Worm (Caenorhabditis elegans): ENCODE data around the gene hpk-1.

hpk-1 gene

DNA sequence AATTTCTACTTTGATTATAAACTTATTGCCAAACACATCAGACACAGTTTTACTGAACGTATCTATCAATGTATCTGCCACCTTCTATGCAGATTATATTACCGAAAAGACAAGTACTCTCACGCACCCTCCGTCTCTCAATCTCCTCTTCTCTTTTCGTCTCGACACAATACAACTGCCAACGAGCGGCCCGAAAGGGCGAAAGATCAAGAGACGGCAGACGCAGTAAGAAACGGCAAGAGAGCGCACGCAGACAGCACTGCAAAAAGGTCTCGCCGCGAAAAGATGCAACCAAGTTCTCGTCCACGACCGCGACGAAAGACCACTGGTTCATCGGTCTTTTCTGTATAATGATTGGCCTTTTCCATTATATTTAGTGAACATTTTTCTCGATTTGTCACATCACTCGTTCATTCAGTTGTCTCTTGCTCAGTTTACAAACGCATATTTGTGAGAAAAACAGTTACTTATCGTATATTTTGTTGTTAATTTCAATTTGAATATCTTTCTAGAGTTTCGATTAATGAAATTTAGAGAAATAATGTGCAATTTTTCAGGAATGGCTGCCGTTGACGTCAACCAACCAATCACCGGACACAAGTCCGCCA lies 26.4 kb downstream of the hpk-1 start, which contains the start of gene vha-12 (continued):
- no peak for TF ChIP-seq Y5F2A.4 (GFP tag; optimal IDR thresholded peaks at IDR 0.05)
- no peak for TF ChIP-seq madf-5 (GFP tag; IDR thresholded peaks at IDR 0.05)
- no peak for TF ChIP-seq daf-8 (GFP tag; IDR thresholded peaks at IDR 0.05)
- no peak for TF ChIP-seq lir-3 (tag; optimal IDR thresholded peaks at IDR 0.05)
- peak in 1 of 2 experiments; percentile 99 for TF ChIP-seq unc-62 (GFP tag; optimal IDR thresholded peaks at IDR 0.05 in 1 of 2)
- no peak for TF ChIP-seq unc-62 (tag; optimal IDR thresholded peaks at IDR 0.05)
- no peak for TF ChIP-seq ztf-11 (tag; optimal IDR thresholded peaks at IDR 0.05)
- TF ChIP-seq hlh-11 (tag; optimal IDR thresholded peaks at IDR 0.05): peak; percentile 96
- TF ChIP-seq Y48G9A.11 (GFP tag; IDR thresholded peaks at IDR 0.05): no peak
- TF ChIP-seq hmg-1.1 (GFP tag; IDR thresholded peaks at IDR 0.05): peak; percentile 95
- peak; percentile 74; the same call in 1 of the 2 replicates for TF ChIP-seq zfp-3 (GFP tag; conservative IDR thresholded peaks at IDR 0.05)
- peak in 1 of 2 experiments; percentile 88 for TF ChIP-seq hif-1 (tag; optimal IDR thresholded peaks at IDR 0.05)
- TF ChIP-seq ceh-62 (tag; optimal IDR thresholded peaks at IDR 0.05): no peak
- TF ChIP-seq tag-97 (GFP tag; IDR thresholded peaks at IDR 0.05): no peak
- TF ChIP-seq ceh-82 (tag; optimal IDR thresholded peaks at IDR 0.05): no peak
- no peak for TF ChIP-seq mxl-2 (GFP tag; conservative IDR thresholded peaks at IDR 0.05)
- peak; percentile 70 for TF ChIP-seq ama-1 (optimal IDR thresholded peaks at IDR 0.05)
- TF ChIP-seq nhr-41 (GFP tag; IDR thresholded peaks at IDR 0.05): 0 out of 2 replicates have a peak, but pooled peaks have one; percentile 51
- TF ChIP-seq dve-1 (tag; optimal IDR thresholded peaks at IDR 0.05; ENCODE audit: insufficient read depth): peak; percentile 95
- no peak for TF ChIP-seq ceh-32 (tag; optimal IDR thresholded peaks at IDR 0.05; ENCODE audit: poor library complexity)
- no peak for TF ChIP-seq nhr-102 (tag; optimal IDR thresholded peaks at IDR 0.05)
- no peak for TF ChIP-seq unc-39 (tag; optimal IDR thresholded peaks at IDR 0.05)
- no peak for TF ChIP-seq nhr-111 (GFP tag; optimal IDR thresholded peaks at IDR 0.05)
- no peak for TF ChIP-seq zag-1 (tag; optimal IDR thresholded peaks at IDR 0.05)
- TF ChIP-seq R02D3.7 (tag; optimal IDR thresholded peaks at IDR 0.05): no peak
- TF ChIP-seq ctbp-1 (GFP tag; IDR thresholded peaks at IDR 0.05): peak; percentile 65
- TF ChIP-seq nhr-48 (tag; optimal IDR thresholded peaks at IDR 0.05): peak; percentile 80
- TF ChIP-seq snpc-1.2 (GFP tag; IDR thresholded peaks at IDR 0.05): no peak
- TF ChIP-seq mep-1 (tag; optimal IDR thresholded peaks at IDR 0.05): peak; percentile 96
- 0 out of 2 replicates have a peak, but pooled peaks have one; percentile 36 for TF ChIP-seq madf-9 (GFP tag; conservative IDR thresholded peaks at IDR 0.05)
- TF ChIP-seq D1046.2 (GFP tag; IDR thresholded peaks at IDR 0.05): no peak
- TF ChIP-seq hlh-30 (tag; optimal IDR thresholded peaks at IDR 0.05; ENCODE audit: insufficient read depth): peak; percentile 79
- peak; percentile 55; the same call in 1 of the 2 replicates for TF ChIP-seq dmd-9 (GFP tag; IDR thresholded peaks at IDR 0.05)
- TF ChIP-seq nhr-42 (GFP tag; IDR thresholded peaks at IDR 0.05): peak; percentile 66
- TF ChIP-seq nhr-28 (tag; optimal IDR thresholded peaks at IDR 0.05): peak; percentile 94
- TF ChIP-seq aha-1 (tag): peak; percentile 99
- peak; percentile 73 for TF ChIP-seq pha-4 (GFP tag; IDR thresholded peaks at IDR 0.05)
- TF ChIP-seq pha-4 (tag; optimal IDR thresholded peaks at IDR 0.05): no peak
- peak; percentile 87 for TF ChIP-seq egl-43 (GFP tag; IDR thresholded peaks at IDR 0.05)
- TF ChIP-seq daf-16 (GFP tag; optimal IDR thresholded peaks at IDR 0.05): peak in 1 of 2 experiments; percentile 23
- TF ChIP-seq daf-16 (tag; optimal IDR thresholded peaks at IDR 0.05): peak; percentile 87
- peak; percentile 57; the same call in 1 of the 2 replicates for TF ChIP-seq tra-1 (GFP tag; IDR thresholded peaks at IDR 0.05)
- TF ChIP-seq saeg-2 (GFP tag; IDR thresholded peaks at IDR 0.05): peak; percentile 71; the same call in 1 of the 2 replicates
- peak; percentile 20; the same call in 1 of the 2 replicates for TF ChIP-seq vab-7 (GFP tag; IDR thresholded peaks at IDR 0.05)
- no peak for TF ChIP-seq aly-2 (tag; optimal IDR thresholded peaks at IDR 0.05)
- peak; percentile 43 for TF ChIP-seq fkh-10 (GFP tag; optimal IDR thresholded peaks at IDR 0.05)
- no peak for TF ChIP-seq F26F4.8 (GFP tag; conservative IDR thresholded peaks at IDR 0.05)
- TF ChIP-seq nhr-11 (tag; optimal IDR thresholded peaks at IDR 0.05): peak; percentile 92
- no peak for TF ChIP-seq attf-4 (tag; optimal IDR thresholded peaks at IDR 0.05)
- TF ChIP-seq dpl-1 (GFP tag; optimal IDR thresholded peaks at IDR 0.05): peak; percentile 72
- no peak for TF ChIP-seq lin-15B (tag; optimal IDR thresholded peaks at IDR 0.05)
- TF ChIP-seq zip-2 (tag; optimal IDR thresholded peaks at IDR 0.05): peak; percentile 53
